Fruit fly (Drosophila melanogaster) whole organism, embryonic: ENCODE data around the gene vito.

ENCODE experiments used
- CG10147 ChIP-seq: fragments of 200-800 bp; sonication (Bioruptor generic); optimal IDR thresholded peaks from 2 replicates; lab custom pipeline; 2019; ENCODE audit warnings: missing biosample characterization, mild to moderate bottlenecking, missing genetic modification characterization, moderate library complexity
- CG10366 ChIP-seq: fragments of 200-800 bp; sonication (Bioruptor generic); IDR thresholded peaks from 2 replicates; pipeline ENCODE4 v1.3.6; 2022; ENCODE audit warnings: missing biosample characterization, missing genetic modification characterization
- CG11696 ChIP-seq: fragments of 200-800 bp; sonication (Bioruptor generic); IDR thresholded peaks from 2 replicates; pipeline ENCODE4 v1.3.6; 2022; ENCODE audit warnings: missing biosample characterization, missing genetic modification characterization
- CG13424 ChIP-seq: fragments of 200-800 bp; sonication (Bioruptor generic); optimal IDR thresholded peaks from 2 replicates; lab custom pipeline; 2019; ENCODE audit warnings: missing biosample characterization, mild to moderate bottlenecking, missing genetic modification characterization, moderate library complexity
- CG14441 ChIP-seq: fragments of 200-800 bp; sonication (Bioruptor generic); IDR thresholded peaks from 2 replicates; pipeline ENCODE4 v1.3.6; 2022; ENCODE audit warnings: missing biosample characterization, missing genetic modification characterization
- CG14860 ChIP-seq: fragments of 200-800 bp; sonication (Bioruptor generic); IDR thresholded peaks from 3 replicates; pipeline ENCODE4 v1.3.6; 2022; ENCODE audit warnings: missing biosample characterization, missing genetic modification characterization; ENCODE audit not compliant: partially characterized antibody
- CG15269 ChIP-seq: fragments of 200-800 bp; sonication (Bioruptor generic); optimal IDR thresholded peaks from 2 replicates; lab custom pipeline; 2018; ENCODE audit warnings: missing biosample characterization, mild to moderate bottlenecking, missing genetic modification characterization, moderate library complexity
- CG15514 ChIP-seq: fragments of 200-800 bp; sonication (Bioruptor generic); optimal IDR thresholded peaks from 3 replicates; lab custom pipeline; 2017; ENCODE audit warnings: missing biosample characterization, missing genetic modification characterization, mild to moderate bottlenecking, moderate library complexity, missing genetic modification reagents
- CG15601 ChIP-seq: fragments of 200-800 bp; sonication (Bioruptor generic); optimal IDR thresholded peaks from 3 replicates; lab custom pipeline; 2019; ENCODE audit warnings: missing biosample characterization, mild to moderate bottlenecking, missing genetic modification characterization, moderate library complexity
- CG1602 ChIP-seq: fragments of 200-800 bp; sonication (Bioruptor generic); optimal IDR thresholded peaks from 3 replicates; lab custom pipeline; 2016; ENCODE audit warnings: missing biosample characterization, missing genetic modification characterization
- CG17328 ChIP-seq: fragments of 200-800 bp; sonication (Bioruptor generic); IDR thresholded peaks from 2 replicates; pipeline ENCODE4 v1.3.6; 2022; ENCODE audit warnings: missing biosample characterization, missing genetic modification characterization
- CG1832 ChIP-seq: fragments of 200-800 bp; sonication (Bioruptor generic); optimal IDR thresholded peaks from 2 replicates; lab custom pipeline; 2017; ENCODE audit warnings: missing biosample characterization, mild to moderate bottlenecking, missing genetic modification characterization, inconsistent platforms
- CG18764 ChIP-seq: fragments of 200-800 bp; sonication (Bioruptor generic); optimal IDR thresholded peaks from 3 replicates; lab custom pipeline; 2016; ENCODE audit warnings: missing biosample characterization, missing genetic modification characterization
- CG2875 ChIP-seq: fragments of 200-800 bp; sonication (Bioruptor generic); optimal IDR thresholded peaks from 2 replicates; lab custom pipeline; 2017; ENCODE audit warnings: missing biosample characterization, mild to moderate bottlenecking, missing genetic modification characterization, missing genetic modification reagents
- CG31365 ChIP-seq: fragments of 200-800 bp; sonication (Bioruptor generic); optimal IDR thresholded peaks from 2 replicates; lab custom pipeline; 2018; ENCODE audit warnings: missing biosample characterization, mild to moderate bottlenecking, missing genetic modification characterization
- CG4282 ChIP-seq: fragments of 200-800 bp; sonication (Bioruptor generic); optimal IDR thresholded peaks from 2 replicates; lab custom pipeline; 2016; ENCODE audit warnings: missing biosample characterization, missing genetic modification characterization
- CG4707 ChIP-seq: fragments of 200-800 bp; sonication (Bioruptor generic); optimal IDR thresholded peaks from 2 replicates; lab custom pipeline; 2018; ENCODE audit warnings: missing biosample characterization, mild to moderate bottlenecking, missing genetic modification characterization, moderate library complexity
- CG4730 ChIP-seq: fragments of 200-800 bp; sonication (Bioruptor generic); IDR thresholded peaks from 2 replicates; pipeline ENCODE4 v1.3.6; 2022; ENCODE audit warnings: missing biosample characterization, missing genetic modification characterization
- CG7271 ChIP-seq: fragments of 200-800 bp; sonication (Bioruptor generic); optimal IDR thresholded peaks from 2 replicates; lab custom pipeline; 2018; ENCODE audit warnings: missing biosample characterization, mild to moderate bottlenecking, missing genetic modification characterization, moderate library complexity
- D19B ChIP-seq: fragments of 200-800 bp; sonication (Bioruptor generic); optimal IDR thresholded peaks from 2 replicates; lab custom pipeline; 2017; ENCODE audit warnings: missing biosample characterization, mild to moderate bottlenecking, missing genetic modification characterization
- Doc2 ChIP-seq: fragments of 200-800 bp; sonication (Bioruptor generic); IDR thresholded peaks from 2 replicates; pipeline ENCODE4 v1.3.6; 2022; ENCODE audit warnings: missing biosample characterization, missing genetic modification characterization
- Doc3 ChIP-seq: fragments of 200-800 bp; sonication (Bioruptor generic); IDR thresholded peaks from 3 replicates; pipeline ENCODE4 v1.3.6; 2022; ENCODE audit warnings: missing biosample characterization, missing genetic modification characterization; ENCODE audit not compliant: partially characterized antibody
- E2f1 ChIP-seq: fragments of 200-800 bp; sonication (Bioruptor generic); IDR thresholded peaks from 2 replicates; pipeline ENCODE4 v1.3.6; 2022; ENCODE audit warnings: missing biosample characterization, missing genetic modification characterization
- Fer2 ChIP-seq: fragments of 200-800 bp; sonication (Bioruptor generic); optimal IDR thresholded peaks from 2 replicates; lab custom pipeline; 2018; ENCODE audit warnings: missing biosample characterization, mild to moderate bottlenecking, missing genetic modification characterization, moderate library complexity
- H15 ChIP-seq: fragments of 200-800 bp; sonication (Bioruptor generic); IDR thresholded peaks from 3 replicates; pipeline ENCODE4 v1.3.6; 2022; ENCODE audit warnings: missing biosample characterization, missing genetic modification characterization
- Kr ChIP-seq: fragments of 200-800 bp; sonication (Bioruptor generic); optimal IDR thresholded peaks from 2 replicates; lab custom pipeline; 2017; ENCODE audit warnings: missing biosample characterization, mild to moderate bottlenecking, missing genetic modification characterization
- MBD-R2 ChIP-seq: fragments of 200-800 bp; sonication (Bioruptor generic); IDR thresholded peaks from 2 replicates; pipeline ENCODE4 v1.3.6; 2022; ENCODE audit warnings: missing biosample characterization, missing genetic modification characterization
- Mes4 ChIP-seq: fragments of 200-800 bp; sonication (Bioruptor generic); optimal IDR thresholded peaks from 2 replicates; lab custom pipeline; 2016; ENCODE audit warnings: missing biosample characterization, missing genetic modification characterization
- NFAT ChIP-seq: fragments of 200-800 bp; sonication (Bioruptor generic); IDR thresholded peaks from 2 replicates; pipeline ENCODE4 v1.3.6; 2022; ENCODE audit warnings: missing biosample characterization, missing genetic modification characterization
- NfI ChIP-seq: fragments of 200-800 bp; sonication (Bioruptor generic); optimal IDR thresholded peaks from 3 replicates; lab custom pipeline; 2018; ENCODE audit warnings: missing biosample characterization, mild to moderate bottlenecking, missing genetic modification characterization, moderate library complexity
- Poxn ChIP-seq: fragments of 200-800 bp; sonication (Bioruptor generic); IDR thresholded peaks from 2 replicates; pipeline ENCODE4 v1.3.6; 2022; ENCODE audit warnings: missing biosample characterization, missing genetic modification characterization
- Sry-δ ChIP-seq: fragments of 200-800 bp; sonication (Bioruptor generic); optimal IDR thresholded peaks from 2 replicates; lab custom pipeline; 2016; ENCODE audit warnings: missing biosample characterization, missing genetic modification characterization
- Xrp1 ChIP-seq: fragments of 200-800 bp; sonication (Bioruptor generic); IDR thresholded peaks from 2 replicates; pipeline ENCODE4 v1.3.6; 2022; ENCODE audit warnings: missing biosample characterization, missing genetic modification characterization
- aop ChIP-seq: fragments of 200-800 bp; sonication (Bioruptor generic); IDR thresholded peaks from 2 replicates; pipeline ENCODE4 v1.3.6; 2022; ENCODE audit warnings: missing biosample characterization, missing genetic modification characterization
- ash1 ChIP-seq: fragments of 200-800 bp; sonication (Bioruptor generic); optimal IDR thresholded peaks from 2 replicates; lab custom pipeline; 2018; ENCODE audit warnings: missing biosample characterization, mild to moderate bottlenecking, missing genetic modification characterization
- chm ChIP-seq: fragments of 200-800 bp; sonication (Bioruptor generic); IDR thresholded peaks from 2 replicates; pipeline ENCODE4 v1.3.6; 2022; ENCODE audit warnings: missing biosample characterization, missing genetic modification characterization
- dm ChIP-seq: fragments of 200-800 bp; sonication (Bioruptor generic); optimal IDR thresholded peaks from 3 replicates; lab custom pipeline; 2016; ENCODE audit warnings: missing biosample characterization, missing genetic modification characterization
- fd64A ChIP-seq: fragments of 200-800 bp; sonication (Bioruptor generic); optimal IDR thresholded peaks from 3 replicates; lab custom pipeline; 2018; ENCODE audit warnings: missing biosample characterization, mild to moderate bottlenecking, missing genetic modification characterization
- fd96Cb ChIP-seq: fragments of 200-800 bp; sonication (Bioruptor generic); optimal IDR thresholded peaks from 2 replicates; lab custom pipeline; 2018; ENCODE audit warnings: missing biosample characterization, mild to moderate bottlenecking, missing genetic modification characterization, moderate library complexity
- ftz-f1 ChIP-seq: fragments of 200-800 bp; sonication (Bioruptor generic); optimal IDR thresholded peaks from 2 replicates; lab custom pipeline; 2016; ENCODE audit warnings: missing biosample characterization, missing genetic modification characterization
- grn ChIP-seq: fragments of 200-800 bp; sonication (Bioruptor generic); optimal IDR thresholded peaks from 3 replicates; lab custom pipeline; 2017; ENCODE audit warnings: missing biosample characterization, missing genetic modification characterization
- h ChIP-seq: fragments of >200 bp; optimal IDR thresholded peaks from 2 replicates; lab custom pipeline; 2017
- ham ChIP-seq: fragments of 200-800 bp; sonication (Bioruptor generic); IDR thresholded peaks from 2 replicates; pipeline ENCODE4 v1.3.6; 2022; ENCODE audit warnings: missing biosample characterization, missing genetic modification characterization
- jigr1 ChIP-seq: fragments of 200-800 bp; sonication (Bioruptor generic); IDR thresholded peaks from 3 replicates; pipeline ENCODE4 v1.3.6; 2022; ENCODE audit warnings: missing biosample characterization, missing genetic modification characterization
- mirr ChIP-seq: fragments of 200-800 bp; sonication (Bioruptor generic); optimal IDR thresholded peaks from 3 replicates; lab custom pipeline; 2018; ENCODE audit warnings: missing biosample characterization, mild to moderate bottlenecking, missing genetic modification characterization
- nau ChIP-seq: fragments of 200-800 bp; sonication (Bioruptor generic); optimal IDR thresholded peaks from 3 replicates; lab custom pipeline; 2017; ENCODE audit warnings: missing biosample characterization, mild to moderate bottlenecking, missing genetic modification characterization, missing genetic modification reagents
- pnt ChIP-seq: fragments of 200-800 bp; sonication (Bioruptor generic); optimal IDR thresholded peaks from 3 replicates; lab custom pipeline; 2016; ENCODE audit warnings: missing biosample characterization, missing genetic modification characterization
- repo ChIP-seq: fragments of 200-800 bp; sonication (Bioruptor generic); optimal IDR thresholded peaks from 2 replicates; lab custom pipeline; 2016; ENCODE audit warnings: missing biosample characterization, missing genetic modification characterization
- rib ChIP-seq: fragments of 200-800 bp; sonication (Bioruptor generic); IDR thresholded peaks from 2 replicates; pipeline ENCODE4 v1.3.6; 2022; ENCODE audit warnings: missing biosample characterization, missing genetic modification characterization
- usp ChIP-seq: fragments of >200 bp; optimal IDR thresholded peaks from 2 replicates; lab custom pipeline; 2017; ENCODE audit warnings: missing biosample characterization, missing genetic modification characterization
- wor ChIP-seq: fragments of 200-800 bp; sonication (Bioruptor generic); IDR thresholded peaks from 2 replicates; pipeline ENCODE4 v1.3.6; 2022; ENCODE audit warnings: missing biosample characterization, missing genetic modification characterization
- zfh2 ChIP-seq: fragments of 200-800 bp; sonication (Bioruptor generic); optimal IDR thresholded peaks from 2 replicates; lab custom pipeline; 2016; ENCODE audit warnings: missing biosample characterization, missing genetic modification characterization

The vito gene

dm6 chr3L:5810633-5811341 is 33.7 kb upstream of the vito start, which contains the start of the genes S6k and kri (continued):
- TF ChIP-seq wor (GFP tag; lab: Robert Waterston, UW) (no peak), h (lab: Kevin White, UChicago) (no peak), CG13424 (tag; lab: Kevin White, UChicago) (no peak), nau (peak; percentile 17), Xrp1 (GFP tag; lab: Robert Waterston, UW) (0 out of 2 replicates have a peak, but pooled peaks have one; percentile 16), Kr (no peak), CG31365 (no peak), ftz-f1 (GFP tag; lab: Kevin White, UChicago) (peak; percentile 87), CG15269 (tag; lab: Kevin White, UChicago) (peak; percentile 17), chm (GFP tag; lab: Robert Waterston, UW) (no peak), CG1832 (GFP tag; lab: Kevin White, UChicago) (no peak), H15 (GFP tag; lab: Robert Waterston, UW) (no peak), CG2875 (GFP tag; lab: Kevin White, UChicago) (no peak), zfh2 (no peak), CG10147 (no peak), CG11696 (no peak), ash1 (GFP tag; lab: Kevin White, UChicago) (no peak), CG4730 (no peak), dm (GFP tag; lab: Kevin White, UChicago) (peak; percentile 99), mirr (peak; percentile 35), Mes4 (GFP tag; lab: Kevin White, UChicago) (peak; percentile 20), aop (GFP tag; lab: Robert Waterston, UW) (no peak), jigr1 (GFP tag; lab: Robert Waterston, UW) (no peak), CG14860 (GFP tag; lab: Robert Waterston, UW) (no peak), repo (GFP tag; lab: Kevin White, UChicago) (no peak), CG4282 (GFP tag; lab: Kevin White, UChicago) (peak; percentile 9), CG10366 (no peak), Doc2 (GFP tag; lab: Robert Waterston, UW) (no peak), rib (no peak), fd96Cb (tag; lab: Kevin White, UChicago) (no peak), fd64A (GFP tag; lab: Kevin White, UChicago) (no peak), pnt (GFP tag; lab: Kevin White, UChicago) (no peak), D19B (GFP tag; lab: Kevin White, UChicago) (no peak), Poxn (no peak), CG14441 (GFP tag; lab: Robert Waterston, UW) (no peak), grn (GFP tag; lab: Kevin White, UChicago) (peak; percentile 36), CG4707 (GFP tag; lab: Kevin White, UChicago) (no peak), usp (GFP tag; lab: Kevin White, UChicago) (no peak), CG18764 (GFP tag; lab: Kevin White, UChicago) (no peak), CG15514 (peak; percentile 45), NFAT (GFP tag; lab: Robert Waterston, UW) (no peak), Sry-δ (GFP tag; lab: Kevin White, UChicago) (peak; percentile 36), ham (no peak), CG15601 (tag; lab: Kevin White, UChicago) (peak; percentile 2), CG17328 (GFP tag; lab: Robert Waterston, UW) (no peak), NfI (GFP tag; lab: Kevin White, UChicago) (no peak), Fer2 (no peak), MBD-R2 (peak; percentile 87), CG7271 (tag; lab: Kevin White, UChicago) (no peak), CG1602 (GFP tag; lab: Kevin White, UChicago) (no peak), E2f1 (GFP tag; lab: Robert Waterston, UW) (no peak), Doc3 (no peak)
